Worm (Caenorhabditis elegans) whole organism, L3 larva: Measurements from ENCODE around the gene F20C5.11.

Experiments
- R02D3.7 ChIP-seq: fragments of 150-350 bp; optimal IDR thresholded peaks from 2 replicates; lab custom pipeline; 2014; ENCODE audit warnings: missing biosample characterization, missing genetic modification characterization
- ZK546.5 ChIP-seq: sonication (generic microtip); optimal IDR thresholded peaks from 2 replicates; lab custom pipeline; 2017; ENCODE audit warnings: missing biosample characterization, missing genetic modification characterization
- aly-2 ChIP-seq: fragments of 150-350 bp; optimal IDR thresholded peaks from 2 replicates; lab custom pipeline; 2014; ENCODE audit warnings: missing biosample characterization, missing genetic modification characterization
- ama-1 ChIP-seq: fragments of 150-350 bp; optimal IDR thresholded peaks from 2 replicates; lab custom pipeline; 2018
- ceh-16 ChIP-seq: sonication (generic microtip); optimal IDR thresholded peaks from 2 replicates; lab custom pipeline; 2017; ENCODE audit warnings: missing biosample characterization, missing genetic modification characterization
- ceh-28 ChIP-seq: fragments of 150-350 bp; optimal IDR thresholded peaks from 2 replicates; lab custom pipeline; 2014; ENCODE audit warnings: missing biosample characterization, missing genetic modification reagents, missing genetic modification characterization
- ceh-82 ChIP-seq: fragments of 150-350 bp; optimal IDR thresholded peaks from 2 replicates; lab custom pipeline; 2014; ENCODE audit warnings: missing biosample characterization, missing genetic modification characterization
- ceh-9 ChIP-seq: sonication (generic microtip); optimal IDR thresholded peaks from 2 replicates; lab custom pipeline; 2018; ENCODE audit warnings: missing biosample characterization, missing genetic modification characterization
- daf-12 ChIP-seq: fragments of 150-350 bp; optimal IDR thresholded peaks from 2 replicates; lab custom pipeline; 2014; ENCODE audit warnings: missing biosample characterization, missing genetic modification reagents, missing genetic modification characterization
- egl-27 ChIP-seq: sonication (generic microtip); optimal IDR thresholded peaks from 4 replicates; lab custom pipeline; 2017; ENCODE audit warnings: missing biosample characterization, missing genetic modification reagents, missing genetic modification characterization
- egl-5 ChIP-seq: fragments of 150-350 bp; optimal IDR thresholded peaks from 2 replicates; lab custom pipeline; 2017; ENCODE audit warnings: missing biosample characterization, missing genetic modification reagents, missing genetic modification characterization, inconsistent platforms
- elt-2 ChIP-seq: sonication (generic microtip); optimal IDR thresholded peaks from 2 replicates; lab custom pipeline; 2016; ENCODE audit warnings: missing genetic modification reagents, mild to moderate bottlenecking, missing genetic modification characterization, missing compliant biosample characterization
- elt-3 ChIP-seq, 3 experiments: fragments of 150-350 bp in 1 of 3; sonication (generic microtip) in 2 of 3; optimal IDR thresholded peaks; 2 replicates in 2 of 3; 4 replicates in 1 of 3; lab custom pipeline; 2014 to 2017; ENCODE audit warnings: missing biosample characterization in 3 of 3, missing genetic modification characterization in 3 of 3
- eor-1 ChIP-seq, 2 experiments: fragments of 150-350 bp; optimal IDR thresholded peaks; 2 replicates each; lab custom pipeline; 2014 to 2018; ENCODE audit warnings: missing biosample characterization in 2 of 2, missing genetic modification characterization in 2 of 2
- fkh-2 ChIP-seq: fragments of 150-350 bp; optimal IDR thresholded peaks from 2 replicates; lab custom pipeline; 2014; ENCODE audit warnings: missing biosample characterization, missing genetic modification reagents, missing genetic modification characterization
- fos-1 ChIP-seq: fragments of 150-350 bp; optimal IDR thresholded peaks from 2 replicates; lab custom pipeline; 2014; ENCODE audit warnings: missing biosample characterization, missing genetic modification characterization
- jun-1 ChIP-seq: fragments of 150-350 bp; optimal IDR thresholded peaks from 2 replicates; lab custom pipeline; 2014; ENCODE audit warnings: missing biosample characterization, missing genetic modification reagents, missing genetic modification characterization
- lin-15B ChIP-seq: fragments of 150-350 bp; optimal IDR thresholded peaks from 2 replicates; lab custom pipeline; 2014; ENCODE audit warnings: missing biosample characterization, missing genetic modification characterization
- lsy-12 ChIP-seq: sonication (generic microtip); optimal IDR thresholded peaks from 2 replicates; lab custom pipeline; 2016; ENCODE audit warnings: mild to moderate bottlenecking, missing genetic modification characterization, missing compliant biosample characterization
- mdl-1 ChIP-seq: fragments of 150-350 bp; optimal IDR thresholded peaks from 2 replicates; lab custom pipeline; 2014; ENCODE audit warnings: missing biosample characterization, missing genetic modification characterization
- mml-1 ChIP-seq: fragments of 150-350 bp; sonication (generic microtip); optimal IDR thresholded peaks from 3 replicates; lab custom pipeline; 2014; ENCODE audit warnings: missing biosample characterization, missing genetic modification characterization
- nfya-1 ChIP-seq: sonication (generic microtip); optimal IDR thresholded peaks from 2 replicates; lab custom pipeline; 2017; ENCODE audit warnings: missing genetic modification characterization, mild to moderate bottlenecking, missing compliant biosample characterization, antibody characterized with exemption, moderate library complexity; ENCODE audit not compliant: insufficient read depth
- nhr-11 ChIP-seq: fragments of 150-350 bp; optimal IDR thresholded peaks from 2 replicates; lab custom pipeline; 2014; ENCODE audit warnings: missing biosample characterization, missing genetic modification characterization
- nhr-12 ChIP-seq: fragments of 150-350 bp; optimal IDR thresholded peaks from 2 replicates; lab custom pipeline; 2014; ENCODE audit warnings: missing biosample characterization, missing genetic modification characterization
- nhr-23 ChIP-seq: fragments of 150-350 bp; optimal IDR thresholded peaks from 2 replicates; lab custom pipeline; 2014; ENCODE audit warnings: missing biosample characterization, missing genetic modification reagents, missing genetic modification characterization
- nhr-237 ChIP-seq: fragments of 150-350 bp; optimal IDR thresholded peaks from 2 replicates; lab custom pipeline; 2014; ENCODE audit warnings: missing biosample characterization, missing genetic modification characterization
- nhr-25 ChIP-seq: sonication (generic microtip); optimal IDR thresholded peaks from 2 replicates; lab custom pipeline; 2017; ENCODE audit warnings: missing biosample characterization, missing genetic modification characterization
- nhr-28 ChIP-seq: fragments of 150-350 bp; optimal IDR thresholded peaks from 2 replicates; lab custom pipeline; 2014; ENCODE audit warnings: missing biosample characterization, missing genetic modification characterization
- nhr-43 ChIP-seq: sonication (generic microtip); optimal IDR thresholded peaks from 2 replicates; lab custom pipeline; 2016; ENCODE audit warnings: mild to moderate bottlenecking, missing genetic modification characterization, missing compliant biosample characterization; ENCODE audit not compliant: poor library complexity, severe bottlenecking
- nhr-67 ChIP-seq: fragments of 150-350 bp; optimal IDR thresholded peaks from 2 replicates; lab custom pipeline; 2014; ENCODE audit warnings: missing biosample characterization, missing genetic modification characterization
- nhr-76 ChIP-seq: fragments of 150-350 bp; sonication (generic microtip); optimal IDR thresholded peaks from 5 replicates; lab custom pipeline; 2014; ENCODE audit warnings: missing biosample characterization, missing genetic modification characterization
- nhr-77 ChIP-seq: fragments of 150-350 bp; optimal IDR thresholded peaks from 2 replicates; lab custom pipeline; 2014; ENCODE audit warnings: missing biosample characterization, missing genetic modification characterization
- pqm-1 ChIP-seq: fragments of 150-350 bp; optimal IDR thresholded peaks from 2 replicates; lab custom pipeline; 2017; ENCODE audit warnings: missing biosample characterization, missing genetic modification characterization, inconsistent platforms
- sea-2 ChIP-seq: fragments of 150-350 bp; sonication (generic microtip); optimal IDR thresholded peaks from 4 replicates; lab custom pipeline; 2014; ENCODE audit warnings: missing biosample characterization, missing genetic modification reagents, missing genetic modification characterization
- skn-1 ChIP-seq: fragments of 150-350 bp; optimal IDR thresholded peaks from 2 replicates; lab custom pipeline; 2014; ENCODE audit warnings: missing biosample characterization, missing genetic modification characterization
- snpc-4 ChIP-seq: fragments of 150-350 bp; optimal IDR thresholded peaks from 2 replicates; lab custom pipeline; 2014; ENCODE audit warnings: missing biosample characterization, missing genetic modification characterization
- tbx-2 ChIP-seq: sonication (generic microtip); optimal IDR thresholded peaks from 2 replicates; lab custom pipeline; 2016; ENCODE audit warnings: mild to moderate bottlenecking, missing genetic modification characterization, missing compliant biosample characterization
- unc-39 ChIP-seq: sonication (generic microtip); optimal IDR thresholded peaks from 4 replicates; lab custom pipeline; 2017; ENCODE audit warnings: missing biosample characterization, missing genetic modification characterization
- zag-1 ChIP-seq: fragments of 150-350 bp; optimal IDR thresholded peaks from 2 replicates; lab custom pipeline; 2014; ENCODE audit warnings: missing biosample characterization, missing genetic modification characterization
- ztf-4 ChIP-seq: fragments of 150-350 bp; optimal IDR thresholded peaks from 2 replicates; lab custom pipeline; 2014; ENCODE audit warnings: missing biosample characterization, missing genetic modification characterization

The F20C5.11 gene

DNA sequence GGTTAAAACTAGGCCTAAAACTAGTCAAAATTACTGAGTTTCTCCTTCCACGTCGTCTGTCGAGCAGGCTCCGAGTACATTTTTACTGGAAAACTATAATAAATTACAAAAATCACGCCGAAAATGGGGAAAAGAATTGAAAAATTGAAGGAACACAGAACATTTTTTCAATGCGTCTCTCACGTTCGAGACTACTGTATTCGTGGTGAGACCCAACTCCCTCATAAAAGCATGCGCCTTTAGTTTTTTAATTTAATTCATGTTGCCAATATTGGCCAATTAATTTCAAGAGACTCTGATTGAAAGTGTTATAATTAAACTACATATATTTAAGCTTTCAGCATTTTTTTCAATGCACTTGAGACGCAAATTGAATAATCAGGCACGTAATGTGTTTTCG, 7.7 kb downstream of the F20C5.11 start:
- TF ChIP-seq egl-27 (tag; lab: Kevin White, UChicago) (no peak), pqm-1 (tag; lab: Kevin White, UChicago) (no peak), lin-15B (tag; lab: Kevin White, UChicago) (no peak), aly-2 (tag; lab: Kevin White, UChicago) (no peak), R02D3.7 (no peak), zag-1 (tag; lab: Kevin White, UChicago) (no peak), ztf-4 (tag; lab: Kevin White, UChicago) (no peak), jun-1 (no peak), tbx-2 (tag; lab: Kevin White, UChicago) (no peak), ceh-16 (tag; lab: Kevin White, UChicago) (no peak), elt-2 (tag; lab: Kevin White, UChicago) (no peak), unc-39 (tag; lab: Kevin White, UChicago) (no peak), mdl-1 (tag; lab: Kevin White, UChicago) (no peak), daf-12 (tag; lab: Kevin White, UChicago) (no peak), nfya-1 (no peak), skn-1 (tag; lab: Kevin White, UChicago) (no peak), nhr-76 (tag; lab: Kevin White, UChicago) (no peak), snpc-4 (tag; lab: Kevin White, UChicago) (no peak), ZK546.5 (tag; lab: Kevin White, UChicago) (no peak)

DNA sequence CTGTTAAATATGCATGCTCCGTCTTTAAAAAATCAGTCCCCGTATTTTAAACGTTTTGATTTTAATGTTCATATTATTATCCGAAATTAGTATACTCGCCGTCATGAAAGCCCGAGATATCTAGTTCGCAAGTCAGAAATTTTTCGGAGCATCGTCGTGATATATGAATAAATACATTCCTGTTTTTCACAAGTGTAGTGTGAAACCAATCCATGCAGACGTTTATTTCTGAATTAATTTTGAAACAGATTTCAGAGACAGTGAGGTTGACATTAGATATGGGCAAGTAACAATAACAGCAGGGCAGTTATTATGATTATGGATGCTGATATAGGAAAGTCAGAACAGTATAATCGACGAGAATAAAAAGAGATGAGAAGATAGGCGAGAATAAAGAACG, 9.3 kb downstream of the F20C5.11 start:
- no peak for TF ChIP-seq nhr-67 (tag; lab: Kevin White, UChicago)
- no peak for TF ChIP-seq ceh-28 (tag; lab: Kevin White, UChicago)
- no peak for TF ChIP-seq nhr-28 (tag; lab: Kevin White, UChicago)
- no peak for TF ChIP-seq nhr-11 (tag; lab: Kevin White, UChicago)

DNA sequence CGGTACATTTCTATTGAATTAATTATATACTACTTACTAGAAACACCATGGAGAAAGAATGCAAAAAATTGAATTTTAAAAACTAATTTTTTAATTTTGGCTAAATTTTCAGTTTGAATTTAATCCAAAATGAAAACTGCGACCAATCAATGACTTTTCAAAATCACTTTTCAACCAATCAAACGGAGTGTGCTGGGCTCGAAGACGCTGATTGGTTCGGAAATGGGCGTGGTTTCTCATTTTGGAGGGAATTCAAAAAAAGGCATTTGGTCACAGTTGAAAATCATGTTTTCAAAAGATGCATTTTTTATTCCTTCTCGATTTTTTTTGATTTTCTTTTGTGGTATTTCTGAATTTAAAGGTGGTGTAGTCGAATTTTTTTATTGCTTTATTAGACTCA, 12.8 kb downstream of the F20C5.11 start:
- TF ChIP-seq R02D3.7: no peak
- no peak for TF ChIP-seq pqm-1 (tag; lab: Kevin White, UChicago)
- no peak for TF ChIP-seq nhr-23 (tag; lab: Kevin White, UChicago)
- no peak for TF ChIP-seq snpc-4 (tag; lab: Kevin White, UChicago)
- TF ChIP-seq nfya-1: peak; percentile 71
- TF ChIP-seq, all 47 proteins: peak for 1

DNA sequence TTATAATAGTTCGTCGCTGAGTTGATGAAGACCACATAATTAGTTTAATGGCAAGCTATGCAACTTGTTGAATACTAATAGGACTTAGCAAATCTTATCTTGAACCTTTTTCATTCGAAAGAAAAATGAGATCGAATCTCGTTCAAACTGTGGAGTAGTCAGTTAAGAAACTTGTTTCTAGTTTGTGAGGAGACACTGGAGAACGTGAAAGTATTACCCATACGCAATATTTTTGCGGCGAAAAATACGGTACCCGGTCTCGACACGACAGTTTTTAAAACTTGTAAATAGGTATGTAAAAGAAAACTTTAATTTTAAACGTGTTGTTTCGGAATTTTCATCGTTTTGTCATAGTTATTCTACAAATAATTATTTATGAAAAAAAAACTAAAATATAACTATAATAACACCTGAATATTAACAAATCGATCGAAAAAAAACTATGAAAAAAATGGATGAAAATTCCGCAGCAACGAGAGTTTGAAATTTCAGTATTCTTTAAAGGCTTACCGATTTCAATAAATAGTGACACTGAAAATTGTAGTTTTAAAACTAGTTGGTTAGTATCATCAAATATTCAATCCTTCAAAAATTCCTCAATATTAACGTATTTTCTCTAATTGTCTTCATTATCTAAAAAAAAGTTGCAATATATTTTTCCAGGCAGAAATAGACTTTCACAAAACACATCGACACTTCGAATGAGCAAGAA, 16.0 kb downstream of the F20C5.11 start, which contains the start of the genes F20C5.7 and parg-1:
TSS of gene F20C5.7 (minus strand) at position 101 of the 712 bp plus-strand sequence.
TSS of gene parg-1 (plus strand) at position 662 of the 712 bp plus-strand sequence.
- TF ChIP-seq nhr-23 (tag; lab: Kevin White, UChicago): no peak

DNA sequence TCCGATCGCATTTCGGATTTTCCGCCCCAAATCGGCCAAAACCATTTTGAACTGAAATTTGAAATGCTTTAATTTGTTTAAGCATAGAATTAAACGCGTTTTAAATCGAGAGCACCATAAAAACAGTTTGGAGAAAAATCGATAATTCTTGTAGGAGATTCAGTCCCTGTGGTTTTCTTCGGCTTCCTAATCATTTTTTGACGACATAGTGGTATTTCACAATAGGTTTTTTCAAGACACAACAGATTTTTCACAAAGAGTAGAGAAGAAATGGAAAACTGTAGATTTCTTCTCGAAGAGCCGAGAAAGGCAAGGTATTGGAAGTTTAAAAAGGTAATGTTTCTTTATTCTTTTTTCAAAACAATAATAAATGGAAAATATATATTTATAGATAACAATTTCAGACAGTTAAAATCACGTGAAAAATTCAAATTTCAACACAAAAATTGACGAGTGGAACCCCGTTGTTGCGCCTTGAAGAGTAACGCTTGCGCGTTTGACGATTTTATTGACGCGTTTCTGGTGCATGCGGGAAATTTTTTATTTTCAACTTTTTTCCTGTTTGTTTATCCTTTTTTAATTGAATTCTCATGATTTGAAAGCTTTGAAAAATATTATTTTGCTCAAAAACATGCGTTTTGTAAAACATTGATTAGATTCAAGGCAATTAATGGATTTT, 18.0 kb downstream of the F20C5.11 start, which contains the start of gene F21D5.7:
TSS of gene F21D5.7 (minus strand) at position 51 of the 679 bp plus-strand sequence.
- TF ChIP-seq nhr-67 (tag; lab: Kevin White, UChicago) (no peak), nhr-11 (tag; lab: Kevin White, UChicago) (no peak), R02D3.7 (peak; percentile 23), nhr-12 (no peak), unc-39 (tag; lab: Kevin White, UChicago) (no peak), nhr-28 (tag; lab: Kevin White, UChicago) (no peak), nhr-237 (no peak), zag-1 (tag; lab: Kevin White, UChicago) (no peak), nhr-43 (tag; lab: Kevin White, UChicago) (peak; percentile 45), egl-5 (tag; lab: Kevin White, UChicago) (peak; percentile 49), ama-1 (lab: Kevin White, UChicago) (no peak), elt-2 (tag; lab: Kevin White, UChicago) (peak; percentile 73), ceh-28 (tag; lab: Kevin White, UChicago) (peak; percentile 2), fos-1 (tag; lab: Kevin White, UChicago) (no peak), ztf-4 (tag; lab: Kevin White, UChicago) (no peak), lin-15B (tag; lab: Kevin White, UChicago) (peak; percentile 74), tbx-2 (tag; lab: Kevin White, UChicago) (no peak), aly-2 (tag; lab: Kevin White, UChicago) (no peak), mml-1 (tag; lab: Kevin White, UChicago) (no peak), ceh-9 (tag; lab: Kevin White, UChicago) (no peak), nhr-23 (tag; lab: Kevin White, UChicago) (no peak), pqm-1 (tag; lab: Kevin White, UChicago) (peak; percentile 59), ceh-82 (tag; lab: Kevin White, UChicago) (no peak), nhr-25 (peak; percentile 37), fkh-2 (tag; lab: Kevin White, UChicago) (no peak), elt-3 (tag; optimal IDR thresholded peaks at IDR 0.05; lab: Kevin White, UChicago) (no peak), nhr-77 (no peak), lsy-12 (tag; lab: Kevin White, UChicago) (peak; percentile 56), sea-2 (GFP tag; lab: Kevin White, UChicago) (no peak), eor-1 (tag; optimal IDR thresholded peaks at IDR 0.05; lab: Kevin White, UChicago) (no peak), nhr-76 (tag; lab: Kevin White, UChicago) (no peak), snpc-4 (tag; lab: Kevin White, UChicago) (peak; percentile 77)
